Worm (Caenorhabditis elegans): ENCODE measurements around the gene rsp-5.

The rsp-5 gene

DNA sequence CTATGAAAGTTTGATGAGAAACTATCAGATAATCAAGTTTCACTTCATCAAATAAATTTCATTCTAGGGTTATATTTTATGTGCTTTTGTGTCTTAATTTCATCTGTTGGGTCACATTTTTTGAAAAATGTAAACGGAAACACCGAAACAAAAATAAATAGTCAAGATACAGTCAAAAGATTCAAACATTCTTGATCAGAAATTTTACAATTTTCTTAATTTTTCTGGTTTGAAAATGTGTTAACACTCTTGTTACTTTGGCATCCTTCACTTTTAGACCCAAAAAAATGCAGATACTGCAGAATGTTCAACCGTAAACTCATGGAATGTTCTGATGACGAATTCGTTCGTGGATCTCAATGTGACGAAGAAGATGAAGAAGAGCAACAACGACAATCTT lies 35.3 kb upstream of the rsp-5 start, which contains the start of gene aptf-1:
Gene aptf-1 (plus strand): TSS at position 301 of the 400 bp plus-strand sequence.
- TF ChIP-seq zag-1 (tag; optimal IDR thresholded peaks at IDR 0.05) = no peak
- no peak for TF ChIP-seq jun-1 (tag; optimal IDR thresholded peaks at IDR 0.05)
- TF ChIP-seq nhr-25 (tag; optimal IDR thresholded peaks at IDR 0.05) = no peak
- no peak for TF ChIP-seq nhr-43 (tag; optimal IDR thresholded peaks at IDR 0.05; ENCODE audit: poor library complexity, severe bottlenecking)
- TF ChIP-seq ceh-9 (tag; optimal IDR thresholded peaks at IDR 0.05) = no peak
- TF ChIP-seq ztf-11 (tag; optimal IDR thresholded peaks at IDR 0.05) = no peak
- TF ChIP-seq hmg-11 (tag; optimal IDR thresholded peaks at IDR 0.05) = no peak
- no peak for TF ChIP-seq nfya-1 (tag; optimal IDR thresholded peaks at IDR 0.05; ENCODE audit: insufficient read depth)
- TF ChIP-seq nhr-11 (tag; optimal IDR thresholded peaks at IDR 0.05) = no peak
- TF ChIP-seq sea-2 (GFP tag; optimal IDR thresholded peaks at IDR 0.05) = no peak
- no peak for TF ChIP-seq elt-2 (tag; optimal IDR thresholded peaks at IDR 0.05)
- TF ChIP-seq unc-39 (tag; optimal IDR thresholded peaks at IDR 0.05) = no peak
- no peak for TF ChIP-seq ama-1 (optimal IDR thresholded peaks at IDR 0.05)

- TF ChIP-seq elt-2 (tag; optimal IDR thresholded peaks at IDR 0.05) = peak; percentile 62
- TF ChIP-seq snpc-4 (tag; optimal IDR thresholded peaks at IDR 0.05) = no peak
- peak; percentile 11 for TF ChIP-seq pqm-1 (tag; optimal IDR thresholded peaks at IDR 0.05)
Observed at ce11 chrII:6469340-6469739, 20.6 kb upstream of the rsp-5 start.

DNA sequence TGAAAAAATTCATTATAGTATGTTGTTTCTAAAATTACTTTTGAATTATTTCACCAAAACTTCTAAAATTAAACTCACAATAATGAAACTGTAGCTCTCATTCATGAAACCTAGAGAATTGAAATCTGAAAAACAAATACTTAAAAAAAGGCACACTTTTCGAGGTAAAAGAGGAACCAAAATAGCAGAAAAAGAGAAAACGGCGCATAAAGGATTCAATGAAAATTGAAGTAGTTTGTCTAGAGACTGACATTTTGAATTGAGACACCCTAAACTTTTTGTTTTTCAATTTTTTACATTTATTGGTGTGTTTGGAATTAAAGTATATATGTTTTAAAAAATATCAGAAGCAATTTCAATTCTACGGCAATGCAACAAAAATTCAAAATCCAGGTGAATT lies 19.0 kb upstream of the rsp-5 start, which contains the start of gene dgk-5:
Gene dgk-5 (minus strand): TSS at position 101 of the 400 bp plus-strand sequence.
- TF ChIP-seq ceh-16 (tag; optimal IDR thresholded peaks at IDR 0.05) = no peak
- TF ChIP-seq sea-2 (GFP tag; optimal IDR thresholded peaks at IDR 0.05) = no peak
- no peak for TF ChIP-seq nhr-76 (tag; optimal IDR thresholded peaks at IDR 0.05)
- no peak for TF ChIP-seq ZK546.5 (tag; optimal IDR thresholded peaks at IDR 0.05)
- TF ChIP-seq unc-39 (tag; optimal IDR thresholded peaks at IDR 0.05) = no peak
- no peak for TF ChIP-seq nhr-237 (tag; optimal IDR thresholded peaks at IDR 0.05)
- no peak for TF ChIP-seq nhr-43 (tag; optimal IDR thresholded peaks at IDR 0.05; ENCODE audit: poor library complexity, severe bottlenecking)
- TF ChIP-seq ceh-28 (tag; optimal IDR thresholded peaks at IDR 0.05) = no peak
- TF ChIP-seq jun-1 (tag; optimal IDR thresholded peaks at IDR 0.05) = no peak
- TF ChIP-seq aly-2 (tag; optimal IDR thresholded peaks at IDR 0.05) = no peak
- TF ChIP-seq egl-27 (tag; optimal IDR thresholded peaks at IDR 0.05) = no peak
- TF ChIP-seq egl-5 (tag; optimal IDR thresholded peaks at IDR 0.05) = no peak
- no peak for TF ChIP-seq nhr-11 (tag; optimal IDR thresholded peaks at IDR 0.05)
- no peak for TF ChIP-seq ztf-4 (tag; optimal IDR thresholded peaks at IDR 0.05)
- TF ChIP-seq ama-1 (optimal IDR thresholded peaks at IDR 0.05) = no peak
- no peak for TF ChIP-seq mdl-1 (tag; optimal IDR thresholded peaks at IDR 0.05)

ce11 chrII:6475180-6475737 lies 14.7 kb upstream of the rsp-5 start, which contains the start of gene T28D9.16:
TSS of gene T28D9.16 (plus strand) at chrII:6475687.
- no peak for TF ChIP-seq nhr-237 (tag; optimal IDR thresholded peaks at IDR 0.05)
- no peak for TF ChIP-seq ceh-9 (tag; optimal IDR thresholded peaks at IDR 0.05)
- TF ChIP-seq fkh-10 (GFP tag; optimal IDR thresholded peaks at IDR 0.05) = no peak
- no peak for TF ChIP-seq tbx-2 (tag; optimal IDR thresholded peaks at IDR 0.05)
- TF ChIP-seq daf-12 (tag; optimal IDR thresholded peaks at IDR 0.05) = no peak
- no peak for TF ChIP-seq nhr-28 (tag; optimal IDR thresholded peaks at IDR 0.05)
- TF ChIP-seq unc-39 (tag; optimal IDR thresholded peaks at IDR 0.05) = no peak
- no peak for TF ChIP-seq ama-1 (optimal IDR thresholded peaks at IDR 0.05)

DNA sequence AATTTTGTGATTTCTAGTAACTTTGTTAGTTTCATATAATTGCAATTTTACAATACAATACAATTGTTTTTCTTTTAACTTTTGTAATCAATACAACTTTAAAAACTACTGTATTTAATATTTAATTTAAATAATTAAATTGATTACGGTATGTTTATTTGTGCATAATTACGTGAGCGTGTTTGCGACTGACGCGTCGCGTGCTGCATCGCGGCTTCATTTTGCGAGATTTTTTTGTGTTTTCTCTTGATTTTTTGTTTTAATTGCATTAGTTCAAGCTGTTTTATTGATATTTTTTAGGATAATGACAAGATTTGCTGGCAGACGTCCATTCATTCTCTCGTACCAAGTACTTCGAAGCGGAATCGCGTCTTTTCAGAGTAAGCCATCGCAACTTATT lies 13.3 kb upstream of the rsp-5 start, which contains the start of gene T28D9.4:
Gene T28D9.4 (plus strand): TSS at position 301 of the 400 bp plus-strand sequence.
- no peak for TF ChIP-seq nhr-25 (tag; optimal IDR thresholded peaks at IDR 0.05)
- TF ChIP-seq snpc-4 (tag; optimal IDR thresholded peaks at IDR 0.05) = no peak
- no peak for TF ChIP-seq unc-39 (tag; optimal IDR thresholded peaks at IDR 0.05)
- TF ChIP-seq fkh-2 (tag; optimal IDR thresholded peaks at IDR 0.05) = no peak
- TF ChIP-seq nhr-237 (tag; optimal IDR thresholded peaks at IDR 0.05) = no peak

- TF ChIP-seq egl-5 (tag; optimal IDR thresholded peaks at IDR 0.05) (peak; percentile 78), ceh-9 (tag; optimal IDR thresholded peaks at IDR 0.05) (no peak), elt-3 (tag; optimal IDR thresholded peaks at IDR 0.05) (no peak), zag-1 (tag; optimal IDR thresholded peaks at IDR 0.05) (no peak), pha-4 (tag; optimal IDR thresholded peaks at IDR 0.05) (no peak), elt-2 (tag; optimal IDR thresholded peaks at IDR 0.05) (no peak), ZK546.5 (tag; optimal IDR thresholded peaks at IDR 0.05) (no peak), elt-1 (tag; optimal IDR thresholded peaks at IDR 0.05) (no peak), ztf-11 (tag; optimal IDR thresholded peaks at IDR 0.05) (no peak)
Observed at ce11 chrII:6482102-6482501, 7.9 kb upstream of the rsp-5 start, which contains the start of gene del-10. TSS of gene del-10 (minus strand) at chrII:6482125.
